Worm (Caenorhabditis elegans) whole organism, L3 larva: ENCODE results near the gene efr-3.

ENCODE experiments used
- ZK546.5 ChIP-seq: sonication (generic microtip); optimal IDR thresholded peaks from 2 replicates; lab custom pipeline; 2017; ENCODE audit warnings: missing biosample characterization, missing genetic modification characterization
- ama-1 ChIP-seq: fragments of 150-350 bp; optimal IDR thresholded peaks from 2 replicates; lab custom pipeline; 2018
- ceh-16 ChIP-seq: sonication (generic microtip); optimal IDR thresholded peaks from 2 replicates; lab custom pipeline; 2017; ENCODE audit warnings: missing biosample characterization, missing genetic modification characterization
- ceh-28 ChIP-seq: fragments of 150-350 bp; optimal IDR thresholded peaks from 2 replicates; lab custom pipeline; 2014; ENCODE audit warnings: missing biosample characterization, missing genetic modification reagents, missing genetic modification characterization
- daf-12 ChIP-seq: fragments of 150-350 bp; optimal IDR thresholded peaks from 2 replicates; lab custom pipeline; 2014; ENCODE audit warnings: missing biosample characterization, missing genetic modification reagents, missing genetic modification characterization
- egl-27 ChIP-seq: sonication (generic microtip); optimal IDR thresholded peaks from 4 replicates; lab custom pipeline; 2017; ENCODE audit warnings: missing biosample characterization, missing genetic modification reagents, missing genetic modification characterization
- egl-5 ChIP-seq: fragments of 150-350 bp; optimal IDR thresholded peaks from 2 replicates; lab custom pipeline; 2017; ENCODE audit warnings: missing biosample characterization, missing genetic modification reagents, missing genetic modification characterization, inconsistent platforms
- elt-2 ChIP-seq: sonication (generic microtip); optimal IDR thresholded peaks from 2 replicates; lab custom pipeline; 2016; ENCODE audit warnings: missing genetic modification reagents, mild to moderate bottlenecking, missing genetic modification characterization, missing compliant biosample characterization
- fkh-10 ChIP-seq: sonication (generic microtip); optimal IDR thresholded peaks from 2 replicates; lab custom pipeline; 2017; ENCODE audit warnings: missing biosample characterization, missing genetic modification reagents, missing genetic modification characterization
- hmg-11 ChIP-seq: sonication (generic microtip); optimal IDR thresholded peaks from 2 replicates; lab custom pipeline; 2016; ENCODE audit warnings: missing genetic modification characterization, missing compliant biosample characterization
- jun-1 ChIP-seq: fragments of 150-350 bp; optimal IDR thresholded peaks from 2 replicates; lab custom pipeline; 2014; ENCODE audit warnings: missing biosample characterization, missing genetic modification reagents, missing genetic modification characterization
- lin-15B ChIP-seq: fragments of 150-350 bp; optimal IDR thresholded peaks from 2 replicates; lab custom pipeline; 2014; ENCODE audit warnings: missing biosample characterization, missing genetic modification characterization
- lin-39 ChIP-seq: fragments of 150-350 bp; optimal IDR thresholded peaks from 2 replicates; lab custom pipeline; 2018; ENCODE audit warnings: missing biosample characterization, missing genetic modification reagents, missing genetic modification characterization
- lsy-12 ChIP-seq: sonication (generic microtip); optimal IDR thresholded peaks from 2 replicates; lab custom pipeline; 2016; ENCODE audit warnings: mild to moderate bottlenecking, missing genetic modification characterization, missing compliant biosample characterization
- mdl-1 ChIP-seq: fragments of 150-350 bp; optimal IDR thresholded peaks from 2 replicates; lab custom pipeline; 2014; ENCODE audit warnings: missing biosample characterization, missing genetic modification characterization
- nfya-1 ChIP-seq: sonication (generic microtip); optimal IDR thresholded peaks from 2 replicates; lab custom pipeline; 2017; ENCODE audit warnings: missing genetic modification characterization, mild to moderate bottlenecking, missing compliant biosample characterization, antibody characterized with exemption, moderate library complexity; ENCODE audit not compliant: insufficient read depth
- nhr-11 ChIP-seq: fragments of 150-350 bp; optimal IDR thresholded peaks from 2 replicates; lab custom pipeline; 2014; ENCODE audit warnings: missing biosample characterization, missing genetic modification characterization
- nhr-23 ChIP-seq: fragments of 150-350 bp; optimal IDR thresholded peaks from 2 replicates; lab custom pipeline; 2014; ENCODE audit warnings: missing biosample characterization, missing genetic modification reagents, missing genetic modification characterization
- nhr-25 ChIP-seq: sonication (generic microtip); optimal IDR thresholded peaks from 2 replicates; lab custom pipeline; 2017; ENCODE audit warnings: missing biosample characterization, missing genetic modification characterization
- nhr-67 ChIP-seq: fragments of 150-350 bp; optimal IDR thresholded peaks from 2 replicates; lab custom pipeline; 2014; ENCODE audit warnings: missing biosample characterization, missing genetic modification characterization
- nhr-77 ChIP-seq: fragments of 150-350 bp; optimal IDR thresholded peaks from 2 replicates; lab custom pipeline; 2014; ENCODE audit warnings: missing biosample characterization, missing genetic modification characterization
- pha-4 ChIP-seq: fragments of 150-350 bp; optimal IDR thresholded peaks from 2 replicates; lab custom pipeline; 2014; ENCODE audit warnings: missing biosample characterization, missing genetic modification reagents, missing genetic modification characterization
- pqm-1 ChIP-seq: fragments of 150-350 bp; optimal IDR thresholded peaks from 2 replicates; lab custom pipeline; 2017; ENCODE audit warnings: missing biosample characterization, missing genetic modification characterization, inconsistent platforms
- skn-1 ChIP-seq: fragments of 150-350 bp; optimal IDR thresholded peaks from 2 replicates; lab custom pipeline; 2014; ENCODE audit warnings: missing biosample characterization, missing genetic modification characterization
- snpc-4 ChIP-seq: fragments of 150-350 bp; optimal IDR thresholded peaks from 2 replicates; lab custom pipeline; 2014; ENCODE audit warnings: missing biosample characterization, missing genetic modification characterization
- tbx-2 ChIP-seq: sonication (generic microtip); optimal IDR thresholded peaks from 2 replicates; lab custom pipeline; 2016; ENCODE audit warnings: mild to moderate bottlenecking, missing genetic modification characterization, missing compliant biosample characterization
- unc-62 ChIP-seq: fragments of 150-350 bp; sonication (generic microtip); optimal IDR thresholded peaks from 4 replicates; lab custom pipeline; 2014; ENCODE audit warnings: missing biosample characterization, missing genetic modification reagents, missing genetic modification characterization
- ztf-11 ChIP-seq: fragments of 150-350 bp; optimal IDR thresholded peaks from 2 replicates; lab custom pipeline; 2014; ENCODE audit warnings: missing biosample characterization, missing genetic modification characterization
- ztf-4 ChIP-seq: fragments of 150-350 bp; optimal IDR thresholded peaks from 2 replicates; lab custom pipeline; 2014; ENCODE audit warnings: missing biosample characterization, missing genetic modification characterization

The efr-3 gene

DNA sequence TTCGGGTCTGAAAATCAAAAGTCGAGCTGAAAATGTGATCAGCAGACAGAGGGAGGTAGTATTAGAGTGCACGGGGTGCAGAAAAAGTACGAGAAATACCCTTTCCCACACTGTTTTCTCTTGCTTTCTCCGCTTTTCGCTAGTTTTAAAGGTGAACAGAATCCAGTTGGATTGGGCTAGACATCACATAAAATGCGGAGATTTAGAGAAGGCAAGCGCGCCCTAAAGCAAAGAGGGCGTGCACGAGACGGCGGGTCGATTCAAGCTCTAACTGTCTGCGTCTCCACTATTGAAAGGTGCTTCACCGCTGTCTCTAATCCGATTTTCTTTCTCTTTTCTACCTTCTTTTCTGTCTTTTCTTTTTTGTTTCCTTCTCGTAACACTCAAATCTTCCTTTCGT, 49.2 kb upstream of the efr-3 start (continued):
- peak; percentile 93 for TF ChIP-seq lin-15B
- TF ChIP-seq fkh-10 (GFP tag; lab: Kevin White, UChicago), result peak; percentile 25
- peak; percentile 14 for TF ChIP-seq egl-27 (tag; lab: Kevin White, UChicago)
- TF ChIP-seq snpc-4, result peak; percentile 64
- no peak for TF ChIP-seq unc-62 (GFP tag; lab: Kevin White, UChicago)
- peak; percentile 4 for TF ChIP-seq skn-1 (tag; lab: Kevin White, UChicago)
- TF ChIP-seq ztf-4, result no peak
- peak; percentile 82 for TF ChIP-seq nhr-23 (tag; lab: Kevin White, UChicago)
- TF ChIP-seq pha-4 (tag; lab: Kevin White, UChicago), result peak; percentile 83
- no peak for TF ChIP-seq ama-1 (lab: Kevin White, UChicago)
- TF ChIP-seq hmg-11, result peak; percentile 89
- TF ChIP-seq pqm-1 (tag; lab: Kevin White, UChicago), result peak; percentile 70

DNA sequence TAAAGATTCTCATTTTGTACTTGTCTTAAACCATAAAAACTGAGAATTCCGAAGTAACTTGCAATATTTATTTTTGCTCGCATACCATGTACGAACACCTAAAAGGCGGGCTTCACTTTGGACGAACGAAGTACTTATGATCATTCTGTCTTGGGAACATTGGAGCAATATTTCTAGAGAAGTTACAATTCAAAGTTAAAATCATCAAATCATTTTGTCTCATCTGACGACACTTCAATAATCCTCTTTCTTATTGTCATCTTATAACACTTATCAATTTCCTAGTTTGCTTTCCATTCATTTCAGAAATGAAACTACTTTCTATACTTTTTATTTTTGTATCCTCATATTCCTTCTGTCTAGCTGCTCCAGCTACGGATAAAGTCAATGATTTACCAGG, 45.7 kb upstream of the efr-3 start, which contains the start of gene ctsa-4.1:
Gene ctsa-4.1 (plus strand): TSS at position 301 of the 400 bp plus-strand sequence.
- TF ChIP-seq egl-5 (tag; lab: Kevin White, UChicago) (no peak), ZK546.5 (tag; lab: Kevin White, UChicago) (no peak), mdl-1 (tag; lab: Kevin White, UChicago) (no peak)
- TF ChIP-seq, all 47 proteins: peak for 0

DNA sequence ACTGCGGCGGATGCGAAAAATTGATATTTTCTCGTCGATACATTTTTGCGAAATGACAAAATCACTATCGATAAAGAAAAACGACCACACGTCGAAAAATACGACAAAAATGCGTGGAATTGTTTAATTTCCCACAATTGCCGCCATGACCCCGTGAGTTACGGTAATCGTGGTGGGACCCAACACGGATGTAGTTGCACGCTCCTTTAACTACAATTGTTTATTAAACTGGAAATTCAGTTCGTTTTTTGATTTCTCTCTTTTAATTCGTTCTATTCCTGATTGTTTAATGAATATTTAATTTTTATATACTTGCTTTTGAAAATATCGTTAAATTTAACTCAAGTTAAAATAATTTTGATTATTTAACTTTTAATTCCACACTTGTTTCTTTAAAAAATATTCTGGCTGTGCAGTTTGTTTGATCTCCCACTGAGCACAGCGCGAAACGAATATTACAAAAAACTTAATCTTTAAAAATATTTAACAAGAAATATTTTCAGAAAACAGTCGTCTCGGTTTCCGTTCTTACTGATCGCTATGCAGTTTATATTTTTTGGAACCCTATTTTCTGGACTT, 44.4 kb upstream of the efr-3 start, which contains the start of the genes ani-2 and clec-88:
Gene ani-2 (minus strand): TSS at position 131 of the 579 bp plus-strand sequence.
Gene clec-88 (plus strand): TSS at position 486 of the 579 bp plus-strand sequence.
- TF ChIP-seq tbx-2 (tag; lab: Kevin White, UChicago), result no peak
- no peak for TF ChIP-seq ceh-16
- TF ChIP-seq ZK546.5 (tag; lab: Kevin White, UChicago), result no peak
- no peak for TF ChIP-seq unc-62 (GFP tag; lab: Kevin White, UChicago)

DNA sequence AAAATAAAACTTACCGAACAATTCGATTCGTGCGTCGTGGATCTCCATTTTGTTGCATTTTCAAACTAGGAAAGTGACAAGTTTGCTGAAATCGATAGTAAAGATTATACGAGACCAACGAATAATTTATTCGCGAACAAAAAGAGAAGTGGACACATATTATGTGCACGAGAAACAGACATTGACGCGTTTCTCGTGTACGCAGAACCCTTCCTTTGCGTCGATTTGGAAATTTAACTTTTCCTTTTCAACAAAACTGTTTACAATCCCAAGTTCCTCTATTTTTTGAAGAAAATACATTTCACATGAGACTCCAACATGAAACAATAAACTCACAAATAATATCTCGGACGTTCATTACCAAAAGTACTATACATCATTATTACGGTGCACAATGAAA, 39.9 kb upstream of the efr-3 start, which contains the start of gene K10B2.4:
Gene K10B2.4 (minus strand): TSS at position 138 of the 400 bp plus-strand sequence.
- no peak for TF ChIP-seq ztf-11
- peak; percentile 40 for TF ChIP-seq elt-2 (tag; lab: Kevin White, UChicago)
- TF ChIP-seq nhr-23 (tag; lab: Kevin White, UChicago), result peak; percentile 71
- TF ChIP-seq nhr-11 (tag; lab: Kevin White, UChicago), result no peak
- TF ChIP-seq nhr-25 (tag; lab: Kevin White, UChicago), result peak; percentile 67
- TF ChIP-seq lin-15B, result peak; percentile 76
- peak; percentile 45 for TF ChIP-seq lin-39 (tag; lab: Kevin White, UChicago)
- peak; percentile 21 for TF ChIP-seq ceh-28 (tag; lab: Kevin White, UChicago)
- TF ChIP-seq snpc-4, result peak; percentile 78
- peak; percentile 85 for TF ChIP-seq pha-4 (tag; lab: Kevin White, UChicago)
- peak; percentile 13 for TF ChIP-seq ama-1 (lab: Kevin White, UChicago)
- TF ChIP-seq lsy-12, result peak; percentile 43
- TF ChIP-seq nfya-1 (tag; lab: Kevin White, UChicago), result peak; percentile 73
- TF ChIP-seq hmg-11, result peak; percentile 56
- no peak for TF ChIP-seq nhr-77 (tag; lab: Kevin White, UChicago)
- TF ChIP-seq ceh-16, result no peak

DNA sequence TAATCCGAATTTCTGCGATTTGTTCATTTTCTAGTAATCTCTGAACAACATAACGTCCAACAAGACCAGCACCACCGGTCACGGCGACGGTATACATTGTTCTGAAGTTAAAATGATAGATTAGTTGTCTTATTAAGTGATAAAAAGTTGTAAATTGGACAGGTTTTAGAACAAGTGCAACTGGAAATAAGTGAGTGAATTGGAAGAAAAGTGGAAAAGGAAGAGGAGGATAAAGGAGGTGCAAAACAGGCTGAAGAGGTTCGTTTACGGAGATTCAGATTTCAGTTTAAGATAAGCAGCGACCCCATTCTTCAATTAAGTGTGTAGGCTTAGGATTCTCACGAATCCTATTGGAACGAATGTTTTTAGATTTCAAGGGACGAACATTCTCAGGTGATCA, 37.9 kb upstream of the efr-3 start, which contains the start of gene C32D5.12:
Gene C32D5.12 (minus strand): TSS at position 101 of the 400 bp plus-strand sequence.
- no peak for TF ChIP-seq egl-27 (tag; lab: Kevin White, UChicago)
- TF ChIP-seq jun-1 (tag; lab: Kevin White, UChicago), result no peak
- TF ChIP-seq hmg-11, result no peak
- TF ChIP-seq nhr-11 (tag; lab: Kevin White, UChicago), result no peak
- no peak for TF ChIP-seq elt-2 (tag; lab: Kevin White, UChicago)
- no peak for TF ChIP-seq pqm-1 (tag; lab: Kevin White, UChicago)

DNA sequence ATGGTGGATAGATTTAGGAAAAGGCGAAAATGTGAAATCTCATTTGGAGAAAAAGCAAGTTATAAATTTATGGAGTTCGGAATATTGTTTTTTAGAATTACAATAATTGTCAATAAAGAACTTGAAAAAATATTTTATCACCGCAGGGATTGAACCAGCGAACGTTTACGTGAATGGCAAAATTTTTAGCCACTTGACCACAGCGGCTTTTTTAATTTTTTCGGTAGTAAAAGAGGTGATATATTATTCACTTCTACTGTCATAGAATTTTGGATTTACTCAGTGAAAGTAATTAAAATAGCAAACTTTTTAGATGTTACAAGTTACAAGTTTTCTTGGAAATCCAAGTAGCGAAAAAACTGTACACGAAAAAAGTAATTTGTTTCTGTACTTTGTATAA, 37.3 kb upstream of the efr-3 start:
- no peak for TF ChIP-seq nhr-67 (tag; lab: Kevin White, UChicago)
- no peak for TF ChIP-seq lin-15B
- no peak for TF ChIP-seq daf-12 (tag; lab: Kevin White, UChicago)
